Fruit fly (Drosophila melanogaster) whole organism, embryonic: Measurements from ENCODE around the gene CG13248.

Experiments used
- BtbVII ChIP-seq: fragments of 200-800 bp; sonication (Bioruptor generic); optimal IDR thresholded peaks from 3 replicates; lab custom pipeline; 2017; ENCODE audit warnings: missing biosample characterization, mild to moderate bottlenecking, missing genetic modification characterization
- CG10654 ChIP-seq: fragments of 200-800 bp; sonication (Bioruptor generic); optimal IDR thresholded peaks from 2 replicates; lab custom pipeline; 2016; ENCODE audit warnings: missing biosample characterization, missing genetic modification characterization
- CG10979 ChIP-seq: fragments of 200-800 bp; sonication (Bioruptor generic); optimal IDR thresholded peaks from 2 replicates; lab custom pipeline; 2018; ENCODE audit warnings: missing biosample characterization, mild to moderate bottlenecking, missing genetic modification characterization, moderate library complexity
- CG1233 ChIP-seq: fragments of 200-800 bp; sonication (Bioruptor generic); optimal IDR thresholded peaks from 4 replicates; lab custom pipeline; 2018; ENCODE audit warnings: missing biosample characterization, mild to moderate bottlenecking, missing genetic modification characterization
- CG14710 ChIP-seq: fragments of 200-800 bp; sonication (Bioruptor generic); optimal IDR thresholded peaks from 3 replicates; lab custom pipeline; 2019; ENCODE audit warnings: missing biosample characterization, mild to moderate bottlenecking, missing genetic modification characterization, moderate library complexity
- CG15011 ChIP-seq: fragments of 200-800 bp; sonication (Bioruptor generic); optimal IDR thresholded peaks from 3 replicates; lab custom pipeline; 2018; ENCODE audit warnings: missing biosample characterization, mild to moderate bottlenecking, missing genetic modification characterization
- CG15073 ChIP-seq: fragments of 200-800 bp; sonication (Bioruptor generic); optimal IDR thresholded peaks from 2 replicates; lab custom pipeline; 2016; ENCODE audit warnings: missing biosample characterization, missing genetic modification characterization
- CG17568 ChIP-seq: fragments of 200-800 bp; sonication (Bioruptor generic); optimal IDR thresholded peaks from 2 replicates; lab custom pipeline; 2018; ENCODE audit warnings: missing biosample characterization, mild to moderate bottlenecking, missing genetic modification characterization, moderate library complexity
- CG17829 ChIP-seq: fragments of 200-800 bp; optimal IDR thresholded peaks from 2 replicates; lab custom pipeline; 2019; ENCODE audit warnings: missing biosample characterization, mild to moderate bottlenecking, missing genetic modification characterization, moderate library complexity
- CG18011 ChIP-seq: fragments of 200-800 bp; sonication (Bioruptor generic); optimal IDR thresholded peaks from 2 replicates; lab custom pipeline; 2017; ENCODE audit warnings: missing biosample characterization, missing genetic modification characterization, mild to moderate bottlenecking, moderate library complexity, missing genotype
- CG1832 ChIP-seq: fragments of 200-800 bp; sonication (Bioruptor generic); optimal IDR thresholded peaks from 2 replicates; lab custom pipeline; 2017; ENCODE audit warnings: missing biosample characterization, mild to moderate bottlenecking, missing genetic modification characterization, inconsistent platforms
- CG18599 ChIP-seq: fragments of 200-800 bp; sonication (Bioruptor generic); optimal IDR thresholded peaks from 3 replicates; lab custom pipeline; 2017; ENCODE audit warnings: missing biosample characterization, missing genetic modification characterization, mild to moderate bottlenecking, moderate library complexity, missing genetic modification reagents
- CG3065 ChIP-seq: fragments of 200-800 bp; sonication (Bioruptor generic); optimal IDR thresholded peaks from 2 replicates; lab custom pipeline; 2016; ENCODE audit warnings: missing biosample characterization, missing genetic modification characterization
- CG33213 ChIP-seq: fragments of 200-800 bp; sonication (Bioruptor generic); optimal IDR thresholded peaks from 3 replicates; lab custom pipeline; 2016; ENCODE audit warnings: missing biosample characterization, missing genetic modification characterization
- CG3407 ChIP-seq: fragments of 200-800 bp; sonication (Bioruptor generic); optimal IDR thresholded peaks from 2 replicates; lab custom pipeline; 2018; ENCODE audit warnings: missing biosample characterization, mild to moderate bottlenecking, missing genetic modification characterization
- CG4617 ChIP-seq: fragments of 200-800 bp; sonication (Bioruptor generic); optimal IDR thresholded peaks from 3 replicates; lab custom pipeline; 2016; ENCODE audit warnings: missing biosample characterization, missing genetic modification characterization, borderline replicate concordance
- CG8944 ChIP-seq: fragments of 200-800 bp; sonication (Bioruptor generic); optimal IDR thresholded peaks from 3 replicates; lab custom pipeline; 2016; ENCODE audit warnings: missing biosample characterization, missing genetic modification characterization
- CG9215 ChIP-seq: fragments of 200-800 bp; sonication (Bioruptor generic); IDR thresholded peaks from 2 replicates; pipeline ENCODE4 v1.3.6; 2022; ENCODE audit warnings: missing biosample characterization, missing genetic modification characterization
- CG9727 ChIP-seq: fragments of 200-800 bp; sonication (Bioruptor generic); optimal IDR thresholded peaks from 3 replicates; lab custom pipeline; 2017; ENCODE audit warnings: missing biosample characterization, mild to moderate bottlenecking, missing genetic modification characterization
- CG9876 ChIP-seq: fragments of 200-800 bp; sonication (Bioruptor generic); optimal IDR thresholded peaks from 2 replicates; lab custom pipeline; 2016; ENCODE audit warnings: missing biosample characterization, missing genetic modification characterization
- D19B ChIP-seq: fragments of 200-800 bp; sonication (Bioruptor generic); optimal IDR thresholded peaks from 2 replicates; lab custom pipeline; 2017; ENCODE audit warnings: missing biosample characterization, mild to moderate bottlenecking, missing genetic modification characterization
- Dip2 ChIP-seq: fragments of 200-800 bp; sonication (Bioruptor generic); IDR thresholded peaks from 2 replicates; pipeline ENCODE4 v1.3.6; 2022; ENCODE audit warnings: missing biosample characterization, missing genetic modification characterization
- E2f2 ChIP-seq: fragments of 200-800 bp; sonication (Bioruptor generic); IDR thresholded peaks from 2 replicates; pipeline ENCODE4 v1.3.6; 2022; ENCODE audit warnings: missing biosample characterization, missing genetic modification characterization
- HLHmδ ChIP-seq: fragments of 200-800 bp; sonication (Bioruptor generic); optimal IDR thresholded peaks from 2 replicates; lab custom pipeline; 2018; ENCODE audit warnings: missing biosample characterization, mild to moderate bottlenecking, missing genetic modification characterization, moderate library complexity
- HmgZ ChIP-seq: fragments of 200-800 bp; sonication (Bioruptor generic); optimal IDR thresholded peaks from 2 replicates; lab custom pipeline; 2018; ENCODE audit warnings: missing biosample characterization, mild to moderate bottlenecking, missing genetic modification characterization
- Lhr ChIP-seq: fragments of 200-800 bp; sonication (Bioruptor generic); optimal IDR thresholded peaks from 3 replicates; lab custom pipeline; 2017; ENCODE audit warnings: mild to moderate bottlenecking, missing biosample characterization, missing genetic modification reagents, missing genetic modification characterization
- Myb ChIP-seq: fragments of 200-800 bp; sonication (Bioruptor generic); optimal IDR thresholded peaks from 2 replicates; lab custom pipeline; 2016; ENCODE audit warnings: missing biosample characterization, missing genetic modification characterization
- NK7.1 ChIP-seq: fragments of 200-800 bp; sonication (Bioruptor generic); optimal IDR thresholded peaks from 3 replicates; lab custom pipeline; 2016; ENCODE audit warnings: missing biosample characterization, missing genetic modification characterization
- PHDP ChIP-seq: fragments of 200-800 bp; sonication (Bioruptor generic); optimal IDR thresholded peaks from 3 replicates; lab custom pipeline; 2018; ENCODE audit warnings: missing biosample characterization, mild to moderate bottlenecking, missing genetic modification characterization, moderate library complexity
- Side ChIP-seq: fragments of 200-800 bp; sonication (Bioruptor generic); optimal IDR thresholded peaks from 2 replicates; lab custom pipeline; 2016; ENCODE audit warnings: missing biosample characterization, missing genetic modification characterization
- btn ChIP-seq: fragments of 200-800 bp; sonication (Bioruptor generic); optimal IDR thresholded peaks from 2 replicates; lab custom pipeline; 2016; ENCODE audit warnings: missing biosample characterization, missing genetic modification characterization
- cas ChIP-seq: fragments of 200-800 bp; sonication (Bioruptor generic); IDR thresholded peaks from 2 replicates; pipeline ENCODE4 v1.3.6; 2022; ENCODE audit warnings: missing biosample characterization, missing genetic modification characterization
- ci ChIP-seq: fragments of 200-800 bp; sonication (Bioruptor generic); IDR thresholded peaks from 3 replicates; pipeline ENCODE4 v1.3.6; 2022; ENCODE audit warnings: missing biosample characterization, missing genetic modification characterization
- cwo ChIP-seq: fragments of 200-800 bp; sonication (Bioruptor generic); optimal IDR thresholded peaks from 3 replicates; lab custom pipeline; 2017; ENCODE audit warnings: missing biosample characterization, missing genetic modification characterization, mild to moderate bottlenecking, moderate library complexity, missing genetic modification reagents
- dimm ChIP-seq: fragments of 200-800 bp; sonication (Bioruptor generic); IDR thresholded peaks from 2 replicates; pipeline ENCODE4 v1.3.6; 2022; ENCODE audit warnings: missing biosample characterization, missing genetic modification characterization
- gem ChIP-seq: fragments of 200-800 bp; sonication (Bioruptor generic); optimal IDR thresholded peaks from 2 replicates; lab custom pipeline; 2019; ENCODE audit warnings: missing biosample characterization, mild to moderate bottlenecking, missing genetic modification characterization, moderate library complexity
- jumu ChIP-seq: fragments of 200-800 bp; sonication (Bioruptor generic); optimal IDR thresholded peaks from 3 replicates; lab custom pipeline; 2016; ENCODE audit warnings: missing biosample characterization, missing genetic modification characterization
- kay ChIP-seq: fragments of 200-800 bp; sonication (Bioruptor generic); optimal IDR thresholded peaks from 2 replicates; lab custom pipeline; 2016; ENCODE audit warnings: missing biosample characterization, missing genetic modification characterization
- pan ChIP-seq, 4 experiments: fragments of >200 bp in 3 of 4; fragments of 200-800 bp in 1 of 4; sonication (Bioruptor generic) in 1 of 4; optimal IDR thresholded peaks in 3 of 4; IDR thresholded peaks in 1 of 4; 2 replicates each; pipeline versions ENCODE4 v1.3.6 to Lab custom; 2017 to 2022; ENCODE audit warnings: missing biosample characterization in 2 of 4, missing genetic modification characterization in 2 of 4, mixed read lengths in 1 of 4
- row ChIP-seq: fragments of 200-800 bp; sonication (Bioruptor generic); IDR thresholded peaks from 3 replicates; pipeline ENCODE4 v1.3.6; 2022; ENCODE audit warnings: missing biosample characterization, missing genetic modification characterization
- schlank ChIP-seq: fragments of 200-800 bp; sonication (Bioruptor generic); optimal IDR thresholded peaks from 2 replicates; lab custom pipeline; 2018; ENCODE audit warnings: missing biosample characterization, mild to moderate bottlenecking, missing genetic modification characterization
- sima ChIP-seq: fragments of 200-800 bp; sonication (Bioruptor generic); optimal IDR thresholded peaks from 2 replicates; lab custom pipeline; 2016; ENCODE audit warnings: missing biosample characterization, missing genetic modification characterization
- slp2 ChIP-seq: fragments of 200-800 bp; sonication (Bioruptor generic); optimal IDR thresholded peaks from 2 replicates; lab custom pipeline; 2016; ENCODE audit warnings: missing biosample characterization, missing genetic modification characterization
- sob ChIP-seq: fragments of 200-800 bp; sonication (Bioruptor generic); IDR thresholded peaks from 2 replicates; pipeline ENCODE4 v1.3.6; 2022; ENCODE audit warnings: missing biosample characterization, missing genetic modification characterization
- tin ChIP-seq: fragments of 200-800 bp; sonication (Bioruptor generic); optimal IDR thresholded peaks from 3 replicates; lab custom pipeline; 2016; ENCODE audit warnings: missing biosample characterization, missing genetic modification characterization
- ttk ChIP-seq: fragments of 200-800 bp; sonication (Bioruptor generic); IDR thresholded peaks from 2 replicates; pipeline ENCODE4 v2.1.2; 2022; ENCODE audit warnings: missing biosample characterization, missing genetic modification characterization
- vnd ChIP-seq: fragments of 200-800 bp; sonication (Bioruptor generic); IDR thresholded peaks from 3 replicates; pipeline ENCODE4 v1.3.6; 2022; ENCODE audit warnings: missing biosample characterization, missing genetic modification characterization; ENCODE audit not compliant: partially characterized antibody
- vvl ChIP-seq: fragments of 200-800 bp; sonication (Bioruptor generic); IDR thresholded peaks from 2 replicates; pipeline ENCODE4 v1.3.6; 2022; ENCODE audit warnings: missing biosample characterization, missing genetic modification characterization
- zfh2 ChIP-seq: fragments of 200-800 bp; sonication (Bioruptor generic); optimal IDR thresholded peaks from 2 replicates; lab custom pipeline; 2016; ENCODE audit warnings: missing biosample characterization, missing genetic modification characterization

The CG13248 gene

DNA sequence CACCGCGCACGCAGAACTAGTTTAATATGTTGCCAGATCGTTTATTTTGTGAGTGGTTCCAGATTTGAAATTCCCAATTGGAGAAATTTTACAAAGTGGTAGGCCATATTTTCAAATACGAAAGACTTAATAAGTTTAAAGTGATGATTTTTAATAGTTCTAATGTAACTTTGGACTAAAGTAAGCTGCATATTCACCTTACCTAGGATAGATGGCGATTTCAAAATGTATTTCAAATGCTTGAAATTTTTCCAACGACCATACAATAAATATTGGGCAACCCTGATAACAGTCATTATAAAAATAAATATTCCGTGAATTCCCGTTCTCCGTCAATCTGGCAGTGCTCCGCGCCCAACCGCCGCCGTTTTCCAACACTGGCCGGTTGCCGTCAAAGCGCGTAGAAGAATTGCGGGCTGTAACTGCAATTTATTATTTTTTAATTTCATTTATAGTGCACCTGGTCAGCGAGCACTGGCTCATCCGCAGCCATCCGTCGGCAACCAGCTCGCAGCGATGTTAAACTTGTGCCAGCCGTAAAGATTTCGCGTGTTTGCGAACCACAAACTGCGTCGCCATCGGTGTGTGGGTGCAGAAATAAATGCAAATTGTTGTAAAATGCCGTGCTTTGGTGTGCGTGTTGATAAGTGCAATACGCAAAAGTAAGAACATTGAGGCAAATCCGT is 34.3 kb downstream of the CG13248 start, which contains the start of the genes Ide and RhoBTB (continued):
- TF ChIP-seq vvl, result peak; percentile 66; the same call in 1 of the 2 replicates
- no peak for TF ChIP-seq vnd
- peak; percentile 24 for TF ChIP-seq CG15073
- TF ChIP-seq HmgZ (tag; lab: Kevin White, UChicago), result peak; percentile 72
- peak; percentile 54 for TF ChIP-seq CG4617 (GFP tag; lab: Kevin White, UChicago)
- no peak for TF ChIP-seq sima (GFP tag; lab: Kevin White, UChicago)
- peak; percentile 50 for TF ChIP-seq NK7.1 (GFP tag; lab: Kevin White, UChicago)
- TF ChIP-seq row (GFP tag; lab: Robert Waterston, UW), result peak; percentile 90
- TF ChIP-seq pan (optimal IDR thresholded peaks at IDR 0.05; lab: Kevin White, UChicago), result no peak
- peak in 1 of 2 experiments; percentile 58 for TF ChIP-seq pan (GFP tag; optimal IDR thresholded peaks at IDR 0.05 in 1 of 2, IDR thresholded peaks at IDR 0.05 in 1 of 2)
- TF ChIP-seq PHDP (tag; lab: Kevin White, UChicago), result peak; percentile 78
- TF ChIP-seq CG10979 (tag; lab: Kevin White, UChicago), result peak; percentile 52
- peak; percentile 73 for TF ChIP-seq kay (GFP tag; lab: Kevin White, UChicago)
- peak; percentile 55 for TF ChIP-seq D19B (GFP tag; lab: Kevin White, UChicago)
- peak; percentile 95 for TF ChIP-seq zfh2
- peak; percentile 85 for TF ChIP-seq Side (GFP tag; lab: Kevin White, UChicago)
- peak; percentile 79 for TF ChIP-seq CG17829
- no peak for TF ChIP-seq CG17568 (GFP tag; lab: Kevin White, UChicago)
- TF ChIP-seq BtbVII (GFP tag; lab: Kevin White, UChicago), result peak; percentile 19
- peak; percentile 59 for TF ChIP-seq slp2
- peak; percentile 77 for TF ChIP-seq CG9727
- peak; percentile 80 for TF ChIP-seq CG18599 (GFP tag; lab: Kevin White, UChicago)
- TF ChIP-seq cwo, result peak; percentile 58
- TF ChIP-seq btn (GFP tag; lab: Kevin White, UChicago), result peak; percentile 12
- TF ChIP-seq HLHmδ (GFP tag; lab: Kevin White, UChicago), result no peak
- TF ChIP-seq CG3065, result peak; percentile 41
- peak; percentile 75 for TF ChIP-seq CG1233 (GFP tag; lab: Kevin White, UChicago)
- peak; percentile 76 for TF ChIP-seq schlank (tag; lab: Kevin White, UChicago)
- TF ChIP-seq CG9215 (GFP tag; lab: Robert Waterston, UW), result peak; percentile 91
- TF ChIP-seq sob (GFP tag; lab: Robert Waterston, UW), result peak; percentile 81
- no peak for TF ChIP-seq gem (tag; lab: Kevin White, UChicago)
- peak; percentile 92 for TF ChIP-seq Myb (GFP tag; lab: Kevin White, UChicago)
- TF ChIP-seq CG1832, result no peak
- peak; percentile 89 for TF ChIP-seq Lhr (GFP tag; lab: Kevin White, UChicago)
- TF ChIP-seq CG14710 (tag; lab: Kevin White, UChicago), result peak; percentile 87
- TF ChIP-seq CG18011 (GFP tag; lab: Kevin White, UChicago), result peak; percentile 63
- peak; percentile 77 for TF ChIP-seq tin (GFP tag; lab: Kevin White, UChicago)
- peak; percentile 27; the same call in 1 of the 3 replicates for TF ChIP-seq ci (GFP tag; lab: Robert Waterston, UW)
- TF ChIP-seq CG15011 (GFP tag; lab: Kevin White, UChicago), result no peak
- peak; percentile 81 for TF ChIP-seq CG33213 (GFP tag; lab: Kevin White, UChicago)
- TF ChIP-seq E2f2 (GFP tag; lab: Robert Waterston, UW), result peak; percentile 83
- TF ChIP-seq CG10654, result peak; percentile 81
- TF ChIP-seq Dip2 (GFP tag; lab: Robert Waterston, UW), result peak; percentile 31; the same call in 1 of the 2 replicates
- TF ChIP-seq cas (GFP tag; lab: Robert Waterston, UW), result 0 out of 2 replicates have a peak, but pooled peaks have one; percentile 8
- TF ChIP-seq dimm (GFP tag; lab: Robert Waterston, UW), result peak; percentile 47; the same call in 1 of the 2 replicates
- peak; percentile 91 for TF ChIP-seq jumu (GFP tag; lab: Kevin White, UChicago)
- peak; percentile 25 for TF ChIP-seq CG3407
- TF ChIP-seq ttk (GFP tag; lab: Robert Waterston, UW), result peak; percentile 53
- TF ChIP-seq CG9876 (GFP tag; lab: Kevin White, UChicago), result peak; percentile 85
- TF ChIP-seq CG8944 (GFP tag; lab: Kevin White, UChicago), result peak; percentile 87
